Fruit fly (Drosophila melanogaster): Measurements from ENCODE around the gene Zip71B.

DNA sequence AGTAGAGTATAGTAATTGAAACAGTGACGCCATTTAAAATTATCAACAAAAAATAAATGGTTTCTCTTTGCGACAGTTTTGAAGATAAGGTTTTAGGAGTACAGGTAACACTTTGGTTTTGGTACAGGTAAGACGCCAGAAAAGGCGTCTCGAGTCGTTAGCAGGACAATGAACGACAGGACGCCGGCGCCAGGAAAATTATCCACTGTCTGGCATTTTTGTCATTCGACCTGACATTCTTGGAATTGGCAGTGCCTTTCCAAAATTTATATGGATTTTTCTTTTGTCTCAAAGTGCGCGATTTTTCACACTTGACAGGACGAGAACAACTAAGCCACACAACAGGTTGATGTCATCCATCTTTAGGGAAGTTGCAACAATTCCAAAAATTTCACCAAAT, 27.2 kb upstream of the Zip71B start:
- TF ChIP-seq Myc (optimal IDR thresholded peaks at IDR 0.05) (no peak), psq (optimal IDR thresholded peaks at IDR 0.05) (no peak), insv (optimal IDR thresholded peaks at IDR 0.05) (no peak)
